Worm (Caenorhabditis elegans) whole organism, L4/young adult: ENCODE results near the gene vps-37.

ENCODE experiments used
- dao-5 ChIP-seq: sonication (generic microtip); optimal IDR thresholded peaks from 2 replicates; lab custom pipeline; 2016; ENCODE audit warnings: missing genotype, missing genetic modification characterization, moderate library complexity, missing compliant biosample characterization
- him-1 ChIP-seq: sonication (generic microtip); optimal IDR thresholded peaks from 2 replicates; lab custom pipeline; 2016; ENCODE audit warnings: missing genotype, missing genetic modification reagents, missing genetic modification characterization, missing compliant biosample characterization

- no peak for TF ChIP-seq him-1
- TF ChIP-seq dao-5 (tag; lab: Kevin White, UChicago): no peak
Measured at ce11 chrV:5596391-5597030, 4.0 kb downstream of the vps-37 start, which contains the start of gene zhit-1.
